Fruit fly (Drosophila melanogaster) S2 (cell line): Measurements from ENCODE around the gene galectin.
A peak's percentile ranks its signal among the peaks of the same experiment; 100 is the strongest.

ENCODE experiments used
- CG8478 ChIP-seq: fragments of >200 bp; optimal IDR thresholded peaks from 2 replicates; lab custom pipeline; 2018
- CTCF ChIP-seq, 2 experiments: fragments of >200 bp; optimal IDR thresholded peaks; 2 replicates each; lab custom pipeline; 2018

dm6 chr2L:114429-114828 is 42.9 kb downstream of the galectin start, which contains the start of gene ND-15:
- peak in 1 of 2 experiments; percentile 14 for TF ChIP-seq CTCF (optimal IDR thresholded peaks at IDR 0.05; lab: Kevin White, UChicago)
- no peak for TF ChIP-seq CG8478 (lab: Kevin White, UChicago)
